Worm (Caenorhabditis elegans) whole organism, midembryonic: Measurements from ENCODE around the gene F01G10.9.

Experiments
- flt-1 ChIP-seq: fragments of 200-800 bp; sonication (Bioruptor generic); IDR thresholded peaks from 2 replicates; pipeline ENCODE4 v1.3.6; 2022; ENCODE audit warnings: missing genetic modification characterization, missing compliant biosample characterization
- klf-2 ChIP-seq: fragments of 200-800 bp; sonication (Bioruptor generic); conservative IDR thresholded peaks from 2 replicates; pipeline ENCODE4 v1.3.6; 2022; ENCODE audit warnings: missing genetic modification reagents, missing genetic modification characterization, missing compliant biosample characterization
- med-1 ChIP-seq: sonication (generic microtip); optimal IDR thresholded peaks from 2 replicates; lab custom pipeline; 2017; ENCODE audit warnings: missing genetic modification characterization, mild to moderate bottlenecking, missing compliant biosample characterization, antibody characterized with exemption, missing genetic modification reagents; ENCODE audit not compliant: insufficient read depth

DNA sequence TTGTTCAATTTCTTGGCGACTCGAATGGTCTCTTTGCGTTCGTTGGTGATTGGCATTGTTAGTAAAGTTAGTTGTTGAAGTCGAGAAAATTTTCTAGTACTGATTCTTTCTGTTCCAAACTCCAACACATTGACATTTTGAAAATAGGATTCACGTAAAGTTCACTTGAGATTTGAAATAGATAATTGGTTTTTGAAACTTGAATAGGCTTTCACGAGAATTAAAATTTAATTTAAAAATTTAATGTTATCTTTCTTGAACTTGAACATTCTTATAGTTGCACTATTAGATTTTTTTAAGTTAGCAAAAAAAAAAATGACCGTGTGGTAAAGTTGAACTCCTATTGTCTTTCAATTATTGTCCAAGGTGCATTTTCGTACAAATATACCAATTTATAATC, 34.6 kb upstream of the F01G10.9 start, which contains the start of gene R09E10.6:
- TF ChIP-seq klf-2 (GFP tag; lab: Robert Waterston, UW) (no peak), flt-1 (GFP tag; lab: Robert Waterston, UW) (no peak), med-1 (GFP tag; lab: Kevin White, UChicago) (no peak)
